Fruit fly (Drosophila melanogaster) whole organism, prepupa: ENCODE results near the gene phu.

Source experiments
- CG16779 ChIP-seq: fragments of 200-800 bp; sonication (Bioruptor generic); optimal IDR thresholded peaks from 3 replicates; lab custom pipeline; 2017; ENCODE audit warnings: missing biosample characterization, mild to moderate bottlenecking, missing genetic modification characterization
- CG6163 ChIP-seq: fragments of 200-800 bp; sonication (Bioruptor generic); IDR thresholded peaks from 3 replicates; pipeline ENCODE4 v1.3.6; 2022; ENCODE audit warnings: missing biosample characterization, missing genetic modification characterization
- Lpt ChIP-seq: fragments of 200-800 bp; sonication (Bioruptor generic); optimal IDR thresholded peaks from 3 replicates; lab custom pipeline; 2016; ENCODE audit warnings: missing biosample characterization, missing genetic modification characterization
- esn ChIP-seq: fragments of 200-800 bp; sonication (Bioruptor generic); optimal IDR thresholded peaks from 2 replicates; lab custom pipeline; 2016; ENCODE audit warnings: missing biosample characterization, mild to moderate bottlenecking, missing genetic modification characterization, moderate library complexity
- vri ChIP-seq: fragments of 200-800 bp; sonication (Bioruptor generic); optimal IDR thresholded peaks from 3 replicates; lab custom pipeline; 2016; ENCODE audit warnings: missing biosample characterization, mild to moderate bottlenecking, missing genetic modification characterization

DNA sequence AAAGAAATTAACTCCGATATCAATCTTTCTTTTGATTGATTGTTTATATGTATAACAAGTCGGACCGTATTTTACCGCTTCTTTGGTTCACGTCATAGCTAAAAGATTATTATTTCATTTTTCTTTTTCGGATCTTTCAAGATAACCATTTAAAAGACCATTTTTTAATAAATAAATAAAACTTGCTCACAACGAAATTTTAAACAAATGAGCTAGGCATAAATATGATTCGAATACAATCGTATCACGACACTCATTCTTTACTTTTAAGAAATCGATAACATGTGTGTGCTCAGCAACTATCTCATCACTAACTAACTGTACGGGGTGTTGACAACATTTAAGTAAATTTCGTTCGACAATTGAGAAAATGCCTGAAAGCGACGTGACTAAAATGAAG, 9.8 kb downstream of the phu start, which contains the start of gene CG8149:
- TF ChIP-seq vri (GFP tag; lab: Kevin White, UChicago) = no peak
- TF ChIP-seq CG16779 (tag; lab: Kevin White, UChicago) = no peak
- no peak for TF ChIP-seq CG6163 (GFP tag; lab: Robert Waterston, UW)
- TF ChIP-seq Lpt (GFP tag; lab: Kevin White, UChicago) = no peak
- TF ChIP-seq esn (GFP tag; lab: Kevin White, UChicago) = peak; percentile 27
